Fruit fly (Drosophila melanogaster): ENCODE results near the gene psidin.

Gene psidin

dm6 chr3R:20027841-20028240 is 6.3 kb downstream of the psidin start, which contains the start of the genes CG4424 and CG4854 (continued):
- peak; percentile 52 for TF ChIP-seq pzg (GFP tag; optimal IDR thresholded peaks at IDR 0.05)
- no peak for TF ChIP-seq stc (GFP tag; IDR thresholded peaks at IDR 0.05)
- TF ChIP-seq CG13287 (GFP tag; IDR thresholded peaks at IDR 0.05; ENCODE audit: partially characterized antibody), result peak; percentile 57; the same call in 1 of the 2 replicates
- TF ChIP-seq eve (GFP tag; optimal IDR thresholded peaks at IDR 0.05), result no peak
- peak; percentile 25 for TF ChIP-seq YL-1 (GFP tag; optimal IDR thresholded peaks at IDR 0.05)
- TF ChIP-seq Xbp1 (GFP tag; optimal IDR thresholded peaks at IDR 0.05), result no peak
- TF ChIP-seq MESR4 (GFP tag; optimal IDR thresholded peaks at IDR 0.05), result peak; percentile 46
- no peak for TF ChIP-seq CG3847 (GFP tag; IDR thresholded peaks at IDR 0.05)
- TF ChIP-seq CG14860 (GFP tag; IDR thresholded peaks at IDR 0.05; ENCODE audit: partially characterized antibody), result 0 out of 3 replicates have a peak, but pooled peaks have one; percentile 19
- TF ChIP-seq CG11504 (tag; optimal IDR thresholded peaks at IDR 0.05), result no peak
- TF ChIP-seq emc (GFP tag; optimal IDR thresholded peaks at IDR 0.05), result no peak
- peak; percentile 41; the same call in 1 of the 3 replicates for TF ChIP-seq Doc3 (GFP tag; IDR thresholded peaks at IDR 0.05; ENCODE audit: partially characterized antibody)
- no peak for TF ChIP-seq CG17912 (GFP tag; optimal IDR thresholded peaks at IDR 0.05)
- TF ChIP-seq CHES-1-like (GFP tag; optimal IDR thresholded peaks at IDR 0.05), result no peak
- TF ChIP-seq Pdp1 (GFP tag; optimal IDR thresholded peaks at IDR 0.05), result no peak
- TF ChIP-seq CG17385 (GFP tag; optimal IDR thresholded peaks at IDR 0.05), result peak; percentile 95
- TF ChIP-seq CG30020 (tag; optimal IDR thresholded peaks at IDR 0.05), result peak; percentile 17
- peak; percentile 33 for TF ChIP-seq stwl (tag; optimal IDR thresholded peaks at IDR 0.05)
- TF ChIP-seq tgo (GFP tag; IDR thresholded peaks at IDR 0.05), result no peak
- peak; percentile 29 for TF ChIP-seq Sry-δ (GFP tag; optimal IDR thresholded peaks at IDR 0.05)
- TF ChIP-seq CG8281 (tag; optimal IDR thresholded peaks at IDR 0.05), result no peak
- peak; percentile 5 for TF ChIP-seq CG14710 (tag; optimal IDR thresholded peaks at IDR 0.05)
- TF ChIP-seq HmgZ (tag; optimal IDR thresholded peaks at IDR 0.05), result no peak
- TF ChIP-seq Dll (GFP tag; IDR thresholded peaks at IDR 0.05; ENCODE audit: partially characterized antibody), result peak; percentile 49; the same call in 2 of the 4 replicates
- TF ChIP-seq wdn (GFP tag; IDR thresholded peaks at IDR 0.05), result no peak
- TF ChIP-seq Dref (GFP tag; IDR thresholded peaks at IDR 0.05), result peak; percentile 60
- TF ChIP-seq da (GFP tag; optimal IDR thresholded peaks at IDR 0.05), result no peak
- TF ChIP-seq Gug (GFP tag; IDR thresholded peaks at IDR 0.05), result no peak
- TF ChIP-seq Antp (GFP tag; optimal IDR thresholded peaks at IDR 0.05), result no peak
- peak; percentile 53 for TF ChIP-seq Abd-B (GFP tag; optimal IDR thresholded peaks at IDR 0.05)
- no peak for TF ChIP-seq CG15696 (tag; optimal IDR thresholded peaks at IDR 0.05)
- no peak for TF ChIP-seq CG8089 (GFP tag; optimal IDR thresholded peaks at IDR 0.05)
- no peak for TF ChIP-seq CG13296 (GFP tag; optimal IDR thresholded peaks at IDR 0.05)
- peak; percentile 53 for TF ChIP-seq grau (tag; optimal IDR thresholded peaks at IDR 0.05)
- TF ChIP-seq Med (GFP tag), result peak; percentile 14
- peak; percentile 34; the same call in 1 of the 2 replicates for TF ChIP-seq Scr (GFP tag; IDR thresholded peaks at IDR 0.05; ENCODE audit: partially characterized antibody)
- TF ChIP-seq CG1233 (GFP tag; optimal IDR thresholded peaks at IDR 0.05), result no peak
- TF ChIP-seq en (GFP tag; optimal IDR thresholded peaks at IDR 0.05), result no peak
- TF ChIP-seq Ets97D (GFP tag; optimal IDR thresholded peaks at IDR 0.05), result peak; percentile 11
- peak; percentile 56 for TF ChIP-seq BEAF-32 (GFP tag; optimal IDR thresholded peaks at IDR 0.05)
- peak; percentile 67 for TF ChIP-seq CG4617 (GFP tag; optimal IDR thresholded peaks at IDR 0.05; ENCODE audit: borderline replicate concordance)
- peak; percentile 70 for TF ChIP-seq trem (tag; optimal IDR thresholded peaks at IDR 0.05)
- no peak for TF ChIP-seq CG15073 (GFP tag; optimal IDR thresholded peaks at IDR 0.05)
- TF ChIP-seq wek (GFP tag; optimal IDR thresholded peaks at IDR 0.05), result peak; percentile 40
- peak; percentile 77 for TF ChIP-seq Myb (GFP tag; optimal IDR thresholded peaks at IDR 0.05)
- TF ChIP-seq unc-4 (GFP tag; IDR thresholded peaks at IDR 0.05; ENCODE audit: partially characterized antibody), result peak; percentile 30; the same call in 1 of the 2 replicates
- TF ChIP-seq MBD-R2 (GFP tag; IDR thresholded peaks at IDR 0.05), result peak; percentile 96
- peak; percentile 58 for TF ChIP-seq E2f2 (GFP tag; IDR thresholded peaks at IDR 0.05)
- TF ChIP-seq caup (GFP tag; optimal IDR thresholded peaks at IDR 0.05; ENCODE audit: severe bottlenecking), result no peak
- no peak for TF ChIP-seq CG12236 (GFP tag; optimal IDR thresholded peaks at IDR 0.05)

Measured in whole organism, embryonic.